Worm (Caenorhabditis elegans): Measurements from ENCODE around the gene pyt-1.

- TF ChIP-seq ama-1 (optimal IDR thresholded peaks at IDR 0.05): no peak
- no peak for TF ChIP-seq hnd-1 (tag; optimal IDR thresholded peaks at IDR 0.05)
- no peak for TF ChIP-seq tra-4 (tag; optimal IDR thresholded peaks at IDR 0.05)
- no peak for TF ChIP-seq ceh-36 (tag; optimal IDR thresholded peaks at IDR 0.05)
- no peak for TF ChIP-seq flt-1 (GFP tag; IDR thresholded peaks at IDR 0.05)
- TF ChIP-seq pes-1 (GFP tag; IDR thresholded peaks at IDR 0.05): no peak
- no peak for TF ChIP-seq F13C5.2 (tag; optimal IDR thresholded peaks at IDR 0.05)
- TF ChIP-seq scrt-1 (GFP tag; IDR thresholded peaks at IDR 0.05): no peak
- TF ChIP-seq ets-7 (tag; optimal IDR thresholded peaks at IDR 0.05): no peak
- TF ChIP-seq hmg-4 (GFP tag; optimal IDR thresholded peaks at IDR 0.05): no peak
- no peak for TF ChIP-seq ceh-13 (GFP tag; optimal IDR thresholded peaks at IDR 0.05)
Observed at ce11 chrV:10270214-10270613, 41.1 kb upstream of the pyt-1 start, which contains the start of gene ric-4.

Measured in whole organism, early embryonic.